5 fruit fly cellular contexts compared by ENCODE assay signal in genomic region chr3L:11261456-11262082, dm6.
A peak's percentile ranks its signal among the peaks of the same experiment; 100 is the strongest.
TF ChIP-seq lines count a peak whose summit lies in the region.

No protein-coding gene starts in this region.

TF ChIP-seq in whole organism, adult, 20 proteins besides CTCF, POLR2A, EP300 and RAD21 (continued from another document):
- TF ChIP-seq Mnt (GFP tag; optimal IDR thresholded peaks at IDR 0.05; lab: Kevin White, UChicago) (no peak), toe (GFP tag; optimal IDR thresholded peaks at IDR 0.05; lab: Kevin White, UChicago) (no peak)

TF ChIP-seq in whole organism, embryonic, 481 proteins besides CTCF, POLR2A, EP300 and RAD21 (continued from another document and continues in another):
- TF ChIP-seq Sox100B (GFP tag; optimal IDR thresholded peaks at IDR 0.05; lab: Kevin White, UChicago) (peak; percentile 94), toy (GFP tag; IDR thresholded peaks at IDR 0.05; lab: Robert Waterston, UW) (peak; percentile 67; the same call in 1 of the 2 replicates), prd (optimal IDR thresholded peaks at IDR 0.05; lab: Kevin White, UChicago) (no peak), prd (GFP tag; IDR thresholded peaks at IDR 0.05; lab: Robert Waterston, UW) (peak; percentile 91), maf-S (GFP tag; optimal IDR thresholded peaks at IDR 0.05; lab: Kevin White, UChicago) (no peak), CG3847 (GFP tag; IDR thresholded peaks at IDR 0.05; lab: Robert Waterston, UW) (peak; percentile 69), hb (GFP tag; IDR thresholded peaks at IDR 0.05; lab: Robert Waterston, UW; ENCODE audit: partially characterized antibody) (no peak), CG3065 (GFP tag; optimal IDR thresholded peaks at IDR 0.05; lab: Kevin White, UChicago) (no peak), CG8290 (GFP tag; optimal IDR thresholded peaks at IDR 0.05; lab: Kevin White, UChicago) (peak; percentile 39), CG8290 (tag; optimal IDR thresholded peaks at IDR 0.05; lab: Kevin White, UChicago) (no peak), CG16863 (GFP tag; optimal IDR thresholded peaks at IDR 0.05; lab: Kevin White, UChicago) (no peak), CG13123 (GFP tag; optimal IDR thresholded peaks at IDR 0.05; lab: Kevin White, UChicago) (peak; percentile 57), lov (optimal IDR thresholded peaks at IDR 0.05; lab: Kevin White, UChicago) (no peak), lov (GFP tag; IDR thresholded peaks at IDR 0.05; lab: Robert Waterston, UW) (no peak), CG33557 (GFP tag; optimal IDR thresholded peaks at IDR 0.05; lab: Kevin White, UChicago) (peak; percentile 83), cad (GFP tag; optimal IDR thresholded peaks at IDR 0.05; lab: Kevin White, UChicago) (no peak), CG10979 (tag; optimal IDR thresholded peaks at IDR 0.05; lab: Kevin White, UChicago) (peak; percentile 94), CG6683 (GFP tag; optimal IDR thresholded peaks at IDR 0.05; lab: Kevin White, UChicago) (peak; percentile 57), D19B (GFP tag; optimal IDR thresholded peaks at IDR 0.05; lab: Kevin White, UChicago) (peak; percentile 11), CG18262 (tag; optimal IDR thresholded peaks at IDR 0.05; lab: Kevin White, UChicago) (peak; percentile 91), onecut (GFP tag; IDR thresholded peaks at IDR 0.05; lab: Robert Waterston, UW) (peak; percentile 68), CG4282 (GFP tag; optimal IDR thresholded peaks at IDR 0.05; lab: Kevin White, UChicago) (no peak), oc (tag; optimal IDR thresholded peaks at IDR 0.05; lab: Kevin White, UChicago) (peak; percentile 85), CG7357 (GFP tag; IDR thresholded peaks at IDR 0.05; lab: Robert Waterston, UW) (peak; percentile 67), Hr51 (GFP tag; optimal IDR thresholded peaks at IDR 0.05; lab: Kevin White, UChicago) (peak in 1 of 2 experiments; percentile 97), CG10565 (GFP tag; optimal IDR thresholded peaks at IDR 0.05; lab: Kevin White, UChicago) (no peak), CG15514 (GFP tag; optimal IDR thresholded peaks at IDR 0.05; lab: Kevin White, UChicago) (peak; percentile 59), ab (GFP tag; optimal IDR thresholded peaks at IDR 0.05; lab: Kevin White, UChicago) (no peak), CG1792 (GFP tag; optimal IDR thresholded peaks at IDR 0.05; lab: Kevin White, UChicago) (no peak), Hand (GFP tag; optimal IDR thresholded peaks at IDR 0.05; lab: Kevin White, UChicago) (peak; percentile 73), kay (GFP tag; optimal IDR thresholded peaks at IDR 0.05; lab: Kevin White, UChicago) (peak; percentile 49), CoRest (tag; optimal IDR thresholded peaks at IDR 0.05; lab: Kevin White, UChicago) (peak; percentile 95), sisA (GFP tag; IDR thresholded peaks at IDR 0.05; lab: Robert Waterston, UW) (peak; percentile 81)

TF ChIP-seq in whole organism, prepupa, 60 proteins besides CTCF, POLR2A, EP300 and RAD21 (continued from another document and continues in another):
- TF ChIP-seq topi (GFP tag; optimal IDR thresholded peaks at IDR 0.05; lab: Kevin White, UChicago) (peak; percentile 78), CG3919 (GFP tag; optimal IDR thresholded peaks at IDR 0.05; lab: Kevin White, UChicago) (peak; percentile 87), CG4318 (GFP tag; optimal IDR thresholded peaks at IDR 0.05; lab: Kevin White, UChicago) (peak; percentile 87), CG8119 (GFP tag; IDR thresholded peaks at IDR 0.05; lab: Robert Waterston, UW) (peak; percentile 96), fkh (GFP tag; optimal IDR thresholded peaks at IDR 0.05; lab: Kevin White, UChicago) (no peak), Sox102F (GFP tag; optimal IDR thresholded peaks at IDR 0.05; lab: Kevin White, UChicago) (peak; percentile 77), acj6 (GFP tag; optimal IDR thresholded peaks at IDR 0.05; lab: Kevin White, UChicago) (peak; percentile 91), CG6792 (GFP tag; optimal IDR thresholded peaks at IDR 0.05; lab: Kevin White, UChicago) (peak; percentile 85), salr (GFP tag; optimal IDR thresholded peaks at IDR 0.05; lab: Kevin White, UChicago) (peak; percentile 32 to 72), CG10669 (GFP tag; optimal IDR thresholded peaks at IDR 0.05; lab: Kevin White, UChicago) (peak; percentile 89), pdm3 (GFP tag; optimal IDR thresholded peaks at IDR 0.05; lab: Kevin White, UChicago) (peak; percentile 79), CG10631 (GFP tag; optimal IDR thresholded peaks at IDR 0.05; lab: Kevin White, UChicago) (peak; percentile 86), CG31627 (GFP tag; optimal IDR thresholded peaks at IDR 0.05; lab: Kevin White, UChicago) (peak; percentile 60), OdsH (GFP tag; optimal IDR thresholded peaks at IDR 0.05; lab: Kevin White, UChicago) (peak; percentile 90), CG8319 (GFP tag; optimal IDR thresholded peaks at IDR 0.05; lab: Kevin White, UChicago) (peak; percentile 75), lz (GFP tag; optimal IDR thresholded peaks at IDR 0.05; lab: Kevin White, UChicago) (peak; percentile 70), CG7368 (GFP tag; optimal IDR thresholded peaks at IDR 0.05; lab: Kevin White, UChicago) (peak; percentile 87), CG8632 (GFP tag; optimal IDR thresholded peaks at IDR 0.05; lab: Kevin White, UChicago) (peak; percentile 94), svp (GFP tag; lab: Kevin White, UChicago) (peak; percentile 83), Eip78C (GFP tag; lab: Kevin White, UChicago) (peak; percentile 97), Eip75B (GFP tag; optimal IDR thresholded peaks at IDR 0.05; lab: Kevin White, UChicago) (peak; percentile 47), Ets21C (GFP tag; optimal IDR thresholded peaks at IDR 0.05; lab: Kevin White, UChicago) (peak; percentile 49), CG9139 (GFP tag; optimal IDR thresholded peaks at IDR 0.05; lab: Kevin White, UChicago) (peak; percentile 95), fd59A (GFP tag; optimal IDR thresholded peaks at IDR 0.05; lab: Kevin White, UChicago) (peak; percentile 90), Hr4 (GFP tag; optimal IDR thresholded peaks at IDR 0.05; lab: Kevin White, UChicago) (peak; percentile 73), Ets96B (tag; optimal IDR thresholded peaks at IDR 0.05; lab: Kevin White, UChicago) (peak; percentile 95), CG16779 (tag; optimal IDR thresholded peaks at IDR 0.05; lab: Kevin White, UChicago) (peak; percentile 87), cyc (GFP tag; optimal IDR thresholded peaks at IDR 0.05; lab: Kevin White, UChicago) (peak; percentile 79), Sox15 (GFP tag; optimal IDR thresholded peaks at IDR 0.05; lab: Kevin White, UChicago) (peak; percentile 85), CG6163 (GFP tag; IDR thresholded peaks at IDR 0.05; lab: Robert Waterston, UW) (peak; percentile 89), spab (GFP tag; optimal IDR thresholded peaks at IDR 0.05; lab: Kevin White, UChicago) (peak; percentile 84), CG11762 (GFP tag; optimal IDR thresholded peaks at IDR 0.05; lab: Kevin White, UChicago; ENCODE audit: insufficient read depth) (peak; percentile 76), vri (GFP tag; optimal IDR thresholded peaks at IDR 0.05; lab: Kevin White, UChicago) (peak; percentile 48), Eip93F (GFP tag; optimal IDR thresholded peaks at IDR 0.05; lab: Kevin White, UChicago) (peak; percentile 30)

TF ChIP-seq in whole organism, pupa, 21 proteins besides CTCF, POLR2A, EP300 and RAD21 (continued from another document):
- TF ChIP-seq CG8301 (tag; optimal IDR thresholded peaks at IDR 0.05; lab: Kevin White, UChicago), result peak; percentile 80

TF ChIP-seq in whole organism, wandering third instar larva, 38 proteins besides CTCF, POLR2A, EP300 and RAD21 (continued from another document):
- TF ChIP-seq dmrt93B (GFP tag; optimal IDR thresholded peaks at IDR 0.05; lab: Kevin White, UChicago) (peak; percentile 69), Vsx2 (GFP tag; optimal IDR thresholded peaks at IDR 0.05; lab: Kevin White, UChicago; ENCODE audit: partially characterized antibody) (no peak), OdsH (GFP tag; optimal IDR thresholded peaks at IDR 0.05; lab: Kevin White, UChicago) (peak; percentile 84), lola (GFP tag; optimal IDR thresholded peaks at IDR 0.05; lab: Kevin White, UChicago) (no peak), Dif (GFP tag; optimal IDR thresholded peaks at IDR 0.05; lab: Kevin White, UChicago; ENCODE audit: partially characterized antibody) (no peak), sage (GFP tag; optimal IDR thresholded peaks at IDR 0.05; lab: Kevin White, UChicago) (no peak), sv (GFP tag; optimal IDR thresholded peaks at IDR 0.05; lab: Kevin White, UChicago) (peak; percentile 6), GATAd (GFP tag; optimal IDR thresholded peaks at IDR 0.05; lab: Kevin White, UChicago) (no peak), Abd-B (GFP tag; optimal IDR thresholded peaks at IDR 0.05; lab: Kevin White, UChicago) (no peak), CG9705 (GFP tag; optimal IDR thresholded peaks at IDR 0.05; lab: Kevin White, UChicago) (no peak), Dfd (GFP tag; optimal IDR thresholded peaks at IDR 0.05; lab: Kevin White, UChicago) (no peak), CG32264 (GFP tag; optimal IDR thresholded peaks at IDR 0.05; lab: Kevin White, UChicago) (no peak), jim (GFP tag; optimal IDR thresholded peaks at IDR 0.05; lab: Kevin White, UChicago) (no peak), psq (GFP tag; optimal IDR thresholded peaks at IDR 0.05; lab: Kevin White, UChicago) (peak; percentile 82), Hnf4 (GFP tag; optimal IDR thresholded peaks at IDR 0.05; lab: Kevin White, UChicago) (peak; percentile 46), Mio (GFP tag; optimal IDR thresholded peaks at IDR 0.05; lab: Kevin White, UChicago) (no peak)
